Fruit fly (Drosophila melanogaster) whole organism, prepupa: Measurements from ENCODE around the gene CG32939.

ENCODE experiments used
- Blimp-1 ChIP-seq: fragments of 200-800 bp; sonication (Bioruptor generic); optimal IDR thresholded peaks from 3 replicates; lab custom pipeline; 2017; ENCODE audit warnings: missing biosample characterization, missing genetic modification characterization, mild to moderate bottlenecking, moderate library complexity, missing genetic modification reagents
- CG10631 ChIP-seq: fragments of 200-800 bp; sonication (Bioruptor generic); optimal IDR thresholded peaks from 2 replicates; lab custom pipeline; 2016; ENCODE audit warnings: missing biosample characterization, missing genetic modification characterization
- CG11294 ChIP-seq: fragments of 200-800 bp; sonication (Bioruptor generic); IDR thresholded peaks from 2 replicates; pipeline ENCODE4 v1.3.6; 2022; ENCODE audit warnings: missing biosample characterization, missing genetic modification characterization
- CG11902 ChIP-seq: fragments of 200-800 bp; sonication (Bioruptor generic); optimal IDR thresholded peaks from 3 replicates; lab custom pipeline; 2016; ENCODE audit warnings: missing biosample characterization, missing genetic modification characterization
- CG15336 ChIP-seq: fragments of 200-800 bp; sonication (Bioruptor generic); IDR thresholded peaks from 2 replicates; pipeline ENCODE4 v1.3.6; 2022; ENCODE audit warnings: missing biosample characterization, missing genetic modification characterization
- CG16779 ChIP-seq: fragments of 200-800 bp; sonication (Bioruptor generic); optimal IDR thresholded peaks from 3 replicates; lab custom pipeline; 2017; ENCODE audit warnings: missing biosample characterization, mild to moderate bottlenecking, missing genetic modification characterization
- CG3032 ChIP-seq: fragments of 200-800 bp; optimal IDR thresholded peaks from 2 replicates; lab custom pipeline; 2019; ENCODE audit warnings: missing biosample characterization, mild to moderate bottlenecking, missing genetic modification characterization, moderate library complexity
- CG31627 ChIP-seq: fragments of 200-800 bp; sonication (Bioruptor generic); optimal IDR thresholded peaks from 3 replicates; lab custom pipeline; 2016; ENCODE audit warnings: missing biosample characterization, missing genetic modification characterization
- CG32006 ChIP-seq: fragments of 200-800 bp; sonication (Bioruptor generic); optimal IDR thresholded peaks from 3 replicates; lab custom pipeline; 2017; ENCODE audit warnings: missing biosample characterization, mild to moderate bottlenecking, missing genetic modification characterization
- CG34406 ChIP-seq: fragments of 200-800 bp; sonication (Bioruptor generic); optimal IDR thresholded peaks from 3 replicates; lab custom pipeline; 2016; ENCODE audit warnings: missing biosample characterization, missing genetic modification characterization
- CG3919 ChIP-seq: fragments of 200-800 bp; sonication (Bioruptor generic); optimal IDR thresholded peaks from 3 replicates; lab custom pipeline; 2016; ENCODE audit warnings: missing biosample characterization, missing genetic modification characterization
- CG6276 ChIP-seq: fragments of 200-800 bp; sonication (Bioruptor generic); optimal IDR thresholded peaks from 2 replicates; lab custom pipeline; 2017; ENCODE audit warnings: missing biosample characterization, mild to moderate bottlenecking, missing genetic modification characterization
- CG6792 ChIP-seq: fragments of 200-800 bp; sonication (Bioruptor generic); optimal IDR thresholded peaks from 3 replicates; lab custom pipeline; 2016; ENCODE audit warnings: missing biosample characterization, missing genetic modification characterization
- CG6808 ChIP-seq: fragments of 200-800 bp; sonication (Bioruptor generic); optimal IDR thresholded peaks from 3 replicates; lab custom pipeline; 2017; ENCODE audit warnings: missing biosample characterization, missing genetic modification characterization, mild to moderate bottlenecking, moderate library complexity, missing genetic modification reagents
- CG8119 ChIP-seq: fragments of 200-800 bp; sonication (Bioruptor generic); IDR thresholded peaks from 3 replicates; pipeline ENCODE4 v1.3.6; 2022; ENCODE audit warnings: missing biosample characterization, missing genetic modification characterization
- CG8319 ChIP-seq: fragments of 200-800 bp; sonication (Bioruptor generic); optimal IDR thresholded peaks from 3 replicates; lab custom pipeline; 2016; ENCODE audit warnings: missing biosample characterization, missing genetic modification characterization
- CG8632 ChIP-seq: fragments of 200-800 bp; sonication (Bioruptor generic); optimal IDR thresholded peaks from 3 replicates; lab custom pipeline; 2016; ENCODE audit warnings: missing biosample characterization, missing genetic modification characterization
- CG9139 ChIP-seq: fragments of 200-800 bp; sonication (Bioruptor generic); optimal IDR thresholded peaks from 3 replicates; lab custom pipeline; 2017; ENCODE audit warnings: missing biosample characterization, mild to moderate bottlenecking, missing genetic modification characterization
- Eip78C ChIP-seq: fragments of 200-800 bp; sonication (Bioruptor generic); peaks from one replicate; lab custom pipeline; 2016; ENCODE audit warnings: missing biosample characterization, missing genetic modification characterization
- Eip93F ChIP-seq: fragments of 200-800 bp; sonication (Bioruptor generic); optimal IDR thresholded peaks from 2 replicates; lab custom pipeline; 2016; ENCODE audit warnings: missing biosample characterization, mild to moderate bottlenecking, missing genetic modification characterization
- Ets96B ChIP-seq: fragments of 200-800 bp; optimal IDR thresholded peaks from 2 replicates; lab custom pipeline; 2019; ENCODE audit warnings: missing biosample characterization, mild to moderate bottlenecking, missing genetic modification characterization, moderate library complexity
- Hr38 ChIP-seq: sonication (Bioruptor generic); optimal IDR thresholded peaks from 2 replicates; lab custom pipeline; 2016; ENCODE audit warnings: missing biosample characterization, missing genetic modification characterization
- Hr39 ChIP-seq: fragments of 200-800 bp; sonication (Bioruptor generic); optimal IDR thresholded peaks from 2 replicates; lab custom pipeline; 2016; ENCODE audit warnings: missing biosample characterization, missing genetic modification characterization
- Lpt ChIP-seq: fragments of 200-800 bp; sonication (Bioruptor generic); optimal IDR thresholded peaks from 3 replicates; lab custom pipeline; 2016; ENCODE audit warnings: missing biosample characterization, missing genetic modification characterization
- OdsH ChIP-seq: fragments of 200-800 bp; sonication (Bioruptor generic); optimal IDR thresholded peaks from 3 replicates; lab custom pipeline; 2016; ENCODE audit warnings: missing biosample characterization, missing genetic modification characterization
- Smox ChIP-seq: fragments of 200-800 bp; sonication (Bioruptor generic); optimal IDR thresholded peaks from 3 replicates; lab custom pipeline; 2016; ENCODE audit warnings: missing biosample characterization, missing genetic modification characterization
- Sox14 ChIP-seq: fragments of 200-800 bp; sonication (Bioruptor generic); optimal IDR thresholded peaks from 3 replicates; lab custom pipeline; 2016; ENCODE audit warnings: missing biosample characterization, missing genetic modification characterization
- Sox15 ChIP-seq: fragments of 200-800 bp; sonication (Bioruptor generic); optimal IDR thresholded peaks from 3 replicates; lab custom pipeline; 2016; ENCODE audit warnings: missing biosample characterization, missing genetic modification characterization
- achi ChIP-seq: fragments of 200-800 bp; sonication (Bioruptor generic); optimal IDR thresholded peaks from 3 replicates; lab custom pipeline; 2016; ENCODE audit warnings: missing biosample characterization, missing genetic modification characterization
- acj6 ChIP-seq: fragments of 200-800 bp; sonication (Bioruptor generic); optimal IDR thresholded peaks from 3 replicates; lab custom pipeline; 2016; ENCODE audit warnings: missing biosample characterization, missing genetic modification characterization
- cyc ChIP-seq: fragments of 200-800 bp; sonication (Bioruptor generic); optimal IDR thresholded peaks from 3 replicates; lab custom pipeline; 2016; ENCODE audit warnings: missing biosample characterization, missing genetic modification characterization
- dac ChIP-seq: fragments of 200-800 bp; sonication (Bioruptor generic); optimal IDR thresholded peaks from 2 replicates; lab custom pipeline; 2017; ENCODE audit warnings: missing biosample characterization, mild to moderate bottlenecking, missing genetic modification characterization
- eg ChIP-seq: fragments of 200-800 bp; sonication (Bioruptor generic); IDR thresholded peaks from 3 replicates; pipeline ENCODE4 v1.3.6; 2022; ENCODE audit warnings: missing biosample characterization, missing genetic modification characterization
- fd85E ChIP-seq: fragments of 200-800 bp; sonication (Bioruptor generic); optimal IDR thresholded peaks from 3 replicates; lab custom pipeline; 2016; ENCODE audit warnings: missing biosample characterization, missing genetic modification characterization
- fkh ChIP-seq: fragments of 200-800 bp; sonication (Bioruptor generic); optimal IDR thresholded peaks from 3 replicates; lab custom pipeline; 2017; ENCODE audit warnings: missing biosample characterization, mild to moderate bottlenecking, missing genetic modification characterization, moderate library complexity
- net ChIP-seq: fragments of 200-800 bp; sonication (Bioruptor generic); optimal IDR thresholded peaks from 3 replicates; lab custom pipeline; 2016; ENCODE audit warnings: missing biosample characterization, missing genetic modification characterization
- pdm3 ChIP-seq: fragments of 200-800 bp; sonication (Bioruptor generic); optimal IDR thresholded peaks from 3 replicates; lab custom pipeline; 2016; ENCODE audit warnings: missing biosample characterization, missing genetic modification characterization
- salr ChIP-seq, 2 experiments: fragments of 200-800 bp; sonication (Bioruptor generic); optimal IDR thresholded peaks; 3 replicates each; lab custom pipeline; 2016 to 2018; ENCODE audit warnings: missing biosample characterization in 2 of 2, missing genetic modification characterization in 2 of 2, mild to moderate bottlenecking in 1 of 2
- spab ChIP-seq: fragments of 200-800 bp; sonication (Bioruptor generic); optimal IDR thresholded peaks from 2 replicates; lab custom pipeline; 2017; ENCODE audit warnings: missing biosample characterization, mild to moderate bottlenecking, missing genetic modification characterization, missing genetic modification reagents
- ss ChIP-seq, 2 experiments: fragments of 200-800 bp; sonication (Bioruptor generic); optimal IDR thresholded peaks; 2 replicates in 1 of 2; 3 replicates in 1 of 2; lab custom pipeline; 2017 to 2018; ENCODE audit warnings: mild to moderate bottlenecking in 2 of 2, missing biosample characterization in 2 of 2, missing genetic modification characterization in 2 of 2, moderate library complexity in 1 of 2
- svp ChIP-seq: fragments of 200-800 bp; sonication (Bioruptor generic); peaks from one replicate; lab custom pipeline; 2016; ENCODE audit warnings: missing biosample characterization, missing genetic modification characterization
- topi ChIP-seq: fragments of 200-800 bp; sonication (Bioruptor generic); optimal IDR thresholded peaks from 3 replicates; lab custom pipeline; 2016; ENCODE audit warnings: missing biosample characterization, missing genetic modification characterization
- vri ChIP-seq: fragments of 200-800 bp; sonication (Bioruptor generic); optimal IDR thresholded peaks from 3 replicates; lab custom pipeline; 2016; ENCODE audit warnings: missing biosample characterization, mild to moderate bottlenecking, missing genetic modification characterization

CG32939 gene

dm6 chr3R:9702567-9702966 is 9.7 kb downstream of the CG32939 start (continued):
- peak; percentile 55 for TF ChIP-seq vri (GFP tag; lab: Kevin White, UChicago)
- TF ChIP-seq fkh (GFP tag; lab: Kevin White, UChicago) = peak; percentile 96
- TF ChIP-seq Blimp-1 = no peak
- TF ChIP-seq CG8319 (GFP tag; lab: Kevin White, UChicago) = no peak

- TF ChIP-seq Blimp-1 (peak; percentile 55), achi (GFP tag; lab: Kevin White, UChicago) (no peak)
Measured at dm6 chr3R:9703273-9703672, 10.4 kb downstream of the CG32939 start.

DNA sequence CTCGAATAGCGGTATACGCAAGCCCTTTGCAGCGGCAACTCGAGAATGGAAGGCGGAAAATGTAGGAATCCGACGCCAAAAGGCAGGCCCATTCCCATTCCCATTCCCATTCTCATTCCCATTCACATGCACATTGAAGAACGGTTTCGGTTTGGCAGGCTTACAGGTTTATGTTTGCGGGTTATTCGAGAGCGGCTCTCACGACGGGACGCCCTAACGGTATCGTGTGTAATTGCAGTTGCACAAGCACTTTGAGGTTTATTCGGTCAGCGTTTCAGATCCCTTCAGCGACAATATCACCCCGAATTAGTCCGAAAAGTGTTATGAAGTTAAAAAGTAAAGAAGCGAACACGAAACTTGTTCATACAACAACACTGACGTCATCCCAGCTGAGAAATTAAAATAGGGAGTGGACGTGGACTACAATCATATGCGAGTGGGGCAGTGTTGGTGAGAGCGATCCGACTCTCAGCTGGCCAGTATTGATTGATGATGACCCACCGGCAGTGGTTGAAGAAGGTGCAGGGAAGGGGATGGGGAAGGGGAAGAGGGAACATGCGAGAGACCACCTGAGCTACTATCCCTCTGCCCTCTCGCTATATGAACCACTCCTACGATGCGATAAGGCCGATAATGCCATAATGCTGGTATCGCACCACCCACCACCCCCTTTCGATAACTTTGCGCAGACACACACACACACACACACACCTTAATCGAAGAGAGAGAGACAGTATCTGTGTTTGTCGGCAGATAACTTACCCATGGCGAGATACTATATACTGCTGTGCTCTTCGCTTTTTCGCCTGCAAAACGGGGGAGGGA is 11.5 kb downstream of the CG32939 start:
- TF ChIP-seq fkh (GFP tag; lab: Kevin White, UChicago) (peak; percentile 13), Blimp-1 (no peak), ss (GFP tag; optimal IDR thresholded peaks at IDR 0.05; lab: Kevin White, UChicago) (no peak), Sox15 (GFP tag; lab: Kevin White, UChicago) (no peak), cyc (GFP tag; lab: Kevin White, UChicago) (no peak), CG6808 (GFP tag; lab: Kevin White, UChicago) (no peak), topi (no peak), vri (GFP tag; lab: Kevin White, UChicago) (peak; percentile 99), fd85E (GFP tag; lab: Kevin White, UChicago) (peak; percentile 1), Lpt (GFP tag; lab: Kevin White, UChicago) (peak; percentile 33), achi (GFP tag; lab: Kevin White, UChicago) (no peak), Sox14 (GFP tag; lab: Kevin White, UChicago) (no peak), CG6792 (GFP tag; lab: Kevin White, UChicago) (no peak), CG31627 (GFP tag; lab: Kevin White, UChicago) (no peak), Eip93F (no peak), svp (GFP tag; lab: Kevin White, UChicago) (peak; percentile 85), CG8632 (no peak), CG34406 (GFP tag; lab: Kevin White, UChicago) (no peak), CG16779 (tag; lab: Kevin White, UChicago) (peak; percentile 42), Smox (GFP tag; lab: Kevin White, UChicago) (no peak)
- TF ChIP-seq, all 60 proteins: peak for 6

DNA sequence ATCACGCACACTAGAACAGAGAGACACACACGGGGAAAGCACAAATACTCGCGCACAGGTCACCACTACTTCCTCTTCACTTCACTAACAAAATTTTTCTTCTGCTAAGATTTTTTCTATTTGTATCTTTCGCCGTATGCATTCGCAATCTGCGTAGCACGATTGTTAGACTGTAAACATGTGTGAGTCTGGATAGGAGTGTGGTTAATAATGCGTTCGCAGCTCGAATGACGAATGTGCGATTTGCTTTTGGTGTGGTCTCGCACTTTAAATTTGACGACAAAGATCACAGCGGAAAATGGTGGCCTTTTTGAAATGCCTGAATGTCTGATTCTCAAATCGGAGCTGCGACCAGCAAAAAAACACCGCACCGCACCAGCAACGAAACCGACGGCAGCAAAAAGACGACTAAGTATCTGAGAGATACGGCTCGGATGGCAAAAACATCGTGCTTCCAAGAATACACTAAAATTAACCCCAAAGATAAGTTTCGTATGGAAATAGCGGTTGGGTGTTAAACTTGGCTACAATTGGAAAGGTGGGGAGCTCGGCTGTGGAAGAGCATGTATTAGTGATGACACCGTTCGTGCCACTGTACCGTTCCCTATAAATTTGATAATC is 12.2 kb downstream of the CG32939 start, which contains the start of gene Unc-115a:
Gene Unc-115a, minus strand, starts transcription at position 410 of the 621 bp plus-strand sequence.
- TF ChIP-seq dac (GFP tag; lab: Kevin White, UChicago) (no peak), Ets96B (tag; lab: Kevin White, UChicago) (peak; percentile 11), CG10631 (GFP tag; lab: Kevin White, UChicago) (no peak), Hr39 (GFP tag; lab: Kevin White, UChicago) (no peak), CG8119 (GFP tag; lab: Robert Waterston, UW) (no peak), ss (GFP tag; optimal IDR thresholded peaks at IDR 0.05; lab: Kevin White, UChicago) (no peak), CG3919 (GFP tag; lab: Kevin White, UChicago) (no peak), CG15336 (GFP tag; lab: Robert Waterston, UW) (no peak), CG3032 (tag; lab: Kevin White, UChicago) (peak; percentile 36), CG32006 (GFP tag; lab: Kevin White, UChicago) (no peak), CG6276 (GFP tag; lab: Kevin White, UChicago) (no peak), CG16779 (tag; lab: Kevin White, UChicago) (no peak), CG9139 (GFP tag; lab: Kevin White, UChicago) (no peak), cyc (GFP tag; lab: Kevin White, UChicago) (peak; percentile 1), CG11902 (GFP tag; lab: Kevin White, UChicago) (no peak), OdsH (GFP tag; lab: Kevin White, UChicago) (no peak), eg (no peak), Blimp-1 (no peak), svp (GFP tag; lab: Kevin White, UChicago) (no peak), spab (no peak), salr (GFP tag; optimal IDR thresholded peaks at IDR 0.05; lab: Kevin White, UChicago) (no peak), pdm3 (GFP tag; lab: Kevin White, UChicago) (no peak), CG34406 (GFP tag; lab: Kevin White, UChicago) (no peak), CG11294 (GFP tag; lab: Robert Waterston, UW) (no peak), Hr38 (GFP tag; lab: Kevin White, UChicago) (no peak), Sox14 (GFP tag; lab: Kevin White, UChicago) (peak; percentile 69), Eip78C (GFP tag; lab: Kevin White, UChicago) (no peak), net (GFP tag; lab: Kevin White, UChicago) (no peak), acj6 (no peak), CG8632 (no peak)
